Worm (Caenorhabditis elegans): ENCODE results near the gene Y110A2AL.6.

- TF ChIP-seq nhr-11 (tag; optimal IDR thresholded peaks at IDR 0.05): no peak
- no peak for TF ChIP-seq pat-9 (tag; optimal IDR thresholded peaks at IDR 0.05)
- TF ChIP-seq ama-1 (optimal IDR thresholded peaks at IDR 0.05): no peak
- no peak for TF ChIP-seq pha-4 (tag; optimal IDR thresholded peaks at IDR 0.05)
- TF ChIP-seq hlh-8 (tag; optimal IDR thresholded peaks at IDR 0.05): no peak
- TF ChIP-seq ceh-24 (tag; optimal IDR thresholded peaks at IDR 0.05): no peak
- no peak for TF ChIP-seq ceh-45 (GFP tag; IDR thresholded peaks at IDR 0.05)
- TF ChIP-seq mec-3 (tag; optimal IDR thresholded peaks at IDR 0.05; ENCODE audit: borderline replicate concordance): no peak
- TF ChIP-seq F13H6.1 (tag; optimal IDR thresholded peaks at IDR 0.05): no peak
- TF ChIP-seq fkh-10 (GFP tag; optimal IDR thresholded peaks at IDR 0.05): no peak
- no peak for TF ChIP-seq pqm-1 (tag; optimal IDR thresholded peaks at IDR 0.05)
- TF ChIP-seq unc-55 (GFP tag; optimal IDR thresholded peaks at IDR 0.05): no peak
Measured at ce11 chrII:2831173-2831572, 10.3 kb downstream of the Y110A2AL.6 start, which contains the start of gene K12H6.6.

All from whole organism, late embryonic.